Fruit fly (Drosophila melanogaster): ENCODE data around the gene CG4393.
A peak's percentile ranks its signal among the peaks of the same experiment; 100 is the strongest.

Gene CG4393

dm6 chr3R:23334036-23334744 is 50.4 kb downstream of the CG4393 start:
- no peak for TF ChIP-seq CG8478 (optimal IDR thresholded peaks at IDR 0.05)
- peak; percentile 95 for TF ChIP-seq Dll (optimal IDR thresholded peaks at IDR 0.05)

dm6 chr3R:23333334-23334035 is 51.1 kb downstream of the CG4393 start:
- TF ChIP-seq pan (optimal IDR thresholded peaks at IDR 0.05) (peak; percentile 23), CG8478 (optimal IDR thresholded peaks at IDR 0.05) (no peak)

- no peak for TF ChIP-seq pan (optimal IDR thresholded peaks at IDR 0.05)
- TF ChIP-seq usp (GFP tag; optimal IDR thresholded peaks at IDR 0.05), result no peak
- TF ChIP-seq psq (optimal IDR thresholded peaks at IDR 0.05), result no peak
- no peak for TF ChIP-seq Dll (optimal IDR thresholded peaks at IDR 0.05)
- TF ChIP-seq EcR (GFP tag; optimal IDR thresholded peaks at IDR 0.05), result no peak
- no peak for TF ChIP-seq CG8478 (optimal IDR thresholded peaks at IDR 0.05)
Observed at dm6 chr3R:23332535-23333333, 51.8 kb downstream of the CG4393 start.

- TF ChIP-seq pan (optimal IDR thresholded peaks at IDR 0.05) (no peak), usp (GFP tag; optimal IDR thresholded peaks at IDR 0.05) (no peak), psq (optimal IDR thresholded peaks at IDR 0.05) (no peak), CG8478 (optimal IDR thresholded peaks at IDR 0.05) (no peak), EcR (GFP tag; optimal IDR thresholded peaks at IDR 0.05) (no peak)
Observed at dm6 chr3R:23331865-23332367, 52.7 kb downstream of the CG4393 start.

- TF ChIP-seq CG8478 (optimal IDR thresholded peaks at IDR 0.05) (no peak), psq (optimal IDR thresholded peaks at IDR 0.05) (no peak), Dll (optimal IDR thresholded peaks at IDR 0.05) (no peak), pan (optimal IDR thresholded peaks at IDR 0.05) (no peak), EcR (GFP tag; optimal IDR thresholded peaks at IDR 0.05) (no peak), usp (GFP tag; optimal IDR thresholded peaks at IDR 0.05) (no peak)
Observed at dm6 chr3R:23331280-23331679, 53.3 kb downstream of the CG4393 start.

- TF ChIP-seq psq (optimal IDR thresholded peaks at IDR 0.05) (no peak), CG8478 (optimal IDR thresholded peaks at IDR 0.05) (no peak), Dll (optimal IDR thresholded peaks at IDR 0.05) (no peak), usp (GFP tag; optimal IDR thresholded peaks at IDR 0.05) (no peak), EcR (GFP tag; optimal IDR thresholded peaks at IDR 0.05) (no peak), pan (optimal IDR thresholded peaks at IDR 0.05) (no peak)
Observed at dm6 chr3R:23327707-23328106, 56.9 kb downstream of the CG4393 start.

- no peak for TF ChIP-seq usp (GFP tag; optimal IDR thresholded peaks at IDR 0.05)
- TF ChIP-seq EcR (GFP tag; optimal IDR thresholded peaks at IDR 0.05), result peak in 1 of 2 experiments; percentile 49
Observed at dm6 chr3R:23326292-23326691, 58.3 kb downstream of the CG4393 start.

Data from whole organism.